Fruit fly (Drosophila melanogaster): Measurements from ENCODE around the gene Chro.

DNA sequence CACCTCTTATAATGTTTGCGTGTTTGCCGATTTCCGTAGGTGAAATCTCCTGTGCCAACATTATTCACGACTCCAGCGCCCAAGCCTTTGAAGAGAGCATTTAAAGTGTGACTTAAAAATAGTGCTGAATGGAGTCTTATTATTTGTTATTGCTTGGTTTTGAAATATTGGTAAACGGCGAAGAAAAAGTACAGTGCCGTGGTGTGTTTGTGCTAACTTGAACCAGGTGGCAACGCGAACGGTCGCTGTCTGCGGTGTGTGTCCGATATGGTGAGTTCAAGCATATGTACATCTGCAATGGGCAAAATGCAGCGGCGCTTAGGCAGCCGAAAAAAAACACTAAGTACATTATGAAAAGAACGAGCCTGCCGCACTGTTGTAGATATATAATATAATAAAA lies 850 bp downstream of the Chro start:
- no peak for TF ChIP-seq CG9948 (tag; optimal IDR thresholded peaks at IDR 0.05)
- no peak for TF ChIP-seq fd96Ca (GFP tag; IDR thresholded peaks at IDR 0.05)
- TF ChIP-seq D1 (tag; optimal IDR thresholded peaks at IDR 0.05) = no peak
- TF ChIP-seq CG15710 (tag; optimal IDR thresholded peaks at IDR 0.05) = no peak
- no peak for TF ChIP-seq EcR (GFP tag; optimal IDR thresholded peaks at IDR 0.05)
- TF ChIP-seq Snoo (tag; optimal IDR thresholded peaks at IDR 0.05) = no peak
- no peak for TF ChIP-seq CG32121 (GFP tag; IDR thresholded peaks at IDR 0.05)
- no peak for TF ChIP-seq CG4496 (GFP tag; IDR thresholded peaks at IDR 0.05)
- TF ChIP-seq Ets98B (GFP tag; IDR thresholded peaks at IDR 0.05) = no peak
- TF ChIP-seq CG17806 (tag; optimal IDR thresholded peaks at IDR 0.05) = no peak
- TF ChIP-seq CG8159 (tag; optimal IDR thresholded peaks at IDR 0.05) = no peak
- no peak for TF ChIP-seq CG13204 (GFP tag; optimal IDR thresholded peaks at IDR 0.05)
